Worm (Caenorhabditis elegans): ENCODE measurements around the gene sta-1.
"Not testable (repeated sequence)": the region's sequence is repeated elsewhere in the genome, so short reads cannot be mapped to it uniquely, and the experiment has no call there.

- TF ChIP-seq blmp-1 (tag; optimal IDR thresholded peaks at IDR 0.05); lin-13 (GFP tag; optimal IDR thresholded peaks at IDR 0.05); mep-1 (tag; optimal IDR thresholded peaks at IDR 0.05); lin-35 (GFP tag; optimal IDR thresholded peaks at IDR 0.05); lin-39 (tag; optimal IDR thresholded peaks at IDR 0.05); nhr-76 (tag; optimal IDR thresholded peaks at IDR 0.05); dpl-1 (GFP tag; optimal IDR thresholded peaks at IDR 0.05); fkh-10 (GFP tag; optimal IDR thresholded peaks at IDR 0.05); unc-62 (GFP tag; optimal IDR thresholded peaks at IDR 0.05); vab-15 (tag; optimal IDR thresholded peaks at IDR 0.05); Y116A8C.19 (tag; optimal IDR thresholded peaks at IDR 0.05; ENCODE audit: borderline replicate concordance); sptf-1 (tag; optimal IDR thresholded peaks at IDR 0.05); nhr-90 (tag; optimal IDR thresholded peaks at IDR 0.05; ENCODE audit: poor library complexity): not testable (repeated sequence)
These were observed 8.3 kb upstream of the sta-1 start, which contains the start of gene set-26 for ce11 chrIV:16655783-16656182.

Data from whole organism, L1 larva.